Fruit fly (Drosophila melanogaster) whole organism, prepupa: ENCODE results near the gene CG43062.

ENCODE experiments used
- Blimp-1 ChIP-seq: fragments of 200-800 bp; sonication (Bioruptor generic); optimal IDR thresholded peaks from 3 replicates; lab custom pipeline; 2017; ENCODE audit warnings: missing biosample characterization, missing genetic modification characterization, mild to moderate bottlenecking, moderate library complexity, missing genetic modification reagents
- CG10631 ChIP-seq: fragments of 200-800 bp; sonication (Bioruptor generic); optimal IDR thresholded peaks from 2 replicates; lab custom pipeline; 2016; ENCODE audit warnings: missing biosample characterization, missing genetic modification characterization
- CG11762 ChIP-seq: fragments of 200-800 bp; sonication (Bioruptor generic); optimal IDR thresholded peaks from 3 replicates; lab custom pipeline; 2016; ENCODE audit warnings: missing biosample characterization, missing genetic modification characterization; ENCODE audit not compliant: insufficient read depth
- CG11902 ChIP-seq: fragments of 200-800 bp; sonication (Bioruptor generic); optimal IDR thresholded peaks from 3 replicates; lab custom pipeline; 2016; ENCODE audit warnings: missing biosample characterization, missing genetic modification characterization
- CG1621 ChIP-seq: fragments of 200-800 bp; sonication (Bioruptor generic); optimal IDR thresholded peaks from 3 replicates; lab custom pipeline; 2018; ENCODE audit warnings: missing biosample characterization, mild to moderate bottlenecking, missing genetic modification characterization
- CG16779 ChIP-seq: fragments of 200-800 bp; sonication (Bioruptor generic); optimal IDR thresholded peaks from 3 replicates; lab custom pipeline; 2017; ENCODE audit warnings: missing biosample characterization, mild to moderate bottlenecking, missing genetic modification characterization
- CG32006 ChIP-seq: fragments of 200-800 bp; sonication (Bioruptor generic); optimal IDR thresholded peaks from 3 replicates; lab custom pipeline; 2017; ENCODE audit warnings: missing biosample characterization, mild to moderate bottlenecking, missing genetic modification characterization
- CG3919 ChIP-seq: fragments of 200-800 bp; sonication (Bioruptor generic); optimal IDR thresholded peaks from 3 replicates; lab custom pipeline; 2016; ENCODE audit warnings: missing biosample characterization, missing genetic modification characterization
- CG6163 ChIP-seq: fragments of 200-800 bp; sonication (Bioruptor generic); IDR thresholded peaks from 3 replicates; pipeline ENCODE4 v1.3.6; 2022; ENCODE audit warnings: missing biosample characterization, missing genetic modification characterization
- CG6276 ChIP-seq: fragments of 200-800 bp; sonication (Bioruptor generic); optimal IDR thresholded peaks from 2 replicates; lab custom pipeline; 2017; ENCODE audit warnings: missing biosample characterization, mild to moderate bottlenecking, missing genetic modification characterization
- CG6792 ChIP-seq: fragments of 200-800 bp; sonication (Bioruptor generic); optimal IDR thresholded peaks from 3 replicates; lab custom pipeline; 2016; ENCODE audit warnings: missing biosample characterization, missing genetic modification characterization
- CG6808 ChIP-seq: fragments of 200-800 bp; sonication (Bioruptor generic); optimal IDR thresholded peaks from 3 replicates; lab custom pipeline; 2017; ENCODE audit warnings: missing biosample characterization, missing genetic modification characterization, mild to moderate bottlenecking, moderate library complexity, missing genetic modification reagents
- CG6854 ChIP-seq: fragments of 200-800 bp; sonication (Bioruptor generic); optimal IDR thresholded peaks from 2 replicates; lab custom pipeline; 2017; ENCODE audit warnings: missing biosample characterization, mild to moderate bottlenecking, missing genetic modification characterization
- CG7368 ChIP-seq: fragments of 200-800 bp; sonication (Bioruptor generic); optimal IDR thresholded peaks from 3 replicates; lab custom pipeline; 2016; ENCODE audit warnings: missing biosample characterization, missing genetic modification characterization
- CG8119 ChIP-seq: fragments of 200-800 bp; sonication (Bioruptor generic); IDR thresholded peaks from 3 replicates; pipeline ENCODE4 v1.3.6; 2022; ENCODE audit warnings: missing biosample characterization, missing genetic modification characterization
- CG8319 ChIP-seq: fragments of 200-800 bp; sonication (Bioruptor generic); optimal IDR thresholded peaks from 3 replicates; lab custom pipeline; 2016; ENCODE audit warnings: missing biosample characterization, missing genetic modification characterization
- CG9139 ChIP-seq: fragments of 200-800 bp; sonication (Bioruptor generic); optimal IDR thresholded peaks from 3 replicates; lab custom pipeline; 2017; ENCODE audit warnings: missing biosample characterization, mild to moderate bottlenecking, missing genetic modification characterization
- Eip75B ChIP-seq: fragments of 200-800 bp; sonication (Bioruptor generic); optimal IDR thresholded peaks from 3 replicates; lab custom pipeline; 2016; ENCODE audit warnings: missing biosample characterization, missing genetic modification characterization
- Eip78C ChIP-seq: fragments of 200-800 bp; sonication (Bioruptor generic); peaks from one replicate; lab custom pipeline; 2016; ENCODE audit warnings: missing biosample characterization, missing genetic modification characterization
- Eip93F ChIP-seq: fragments of 200-800 bp; sonication (Bioruptor generic); optimal IDR thresholded peaks from 2 replicates; lab custom pipeline; 2016; ENCODE audit warnings: missing biosample characterization, mild to moderate bottlenecking, missing genetic modification characterization
- Hr38 ChIP-seq: sonication (Bioruptor generic); optimal IDR thresholded peaks from 2 replicates; lab custom pipeline; 2016; ENCODE audit warnings: missing biosample characterization, missing genetic modification characterization
- Hr4 ChIP-seq: fragments of 200-800 bp; sonication (Bioruptor generic); optimal IDR thresholded peaks from 3 replicates; lab custom pipeline; 2016; ENCODE audit warnings: missing biosample characterization, missing genetic modification characterization
- Met ChIP-seq: fragments of 200-800 bp; sonication (Bioruptor generic); optimal IDR thresholded peaks from 3 replicates; lab custom pipeline; 2016; ENCODE audit warnings: missing biosample characterization, missing genetic modification characterization
- Sox15 ChIP-seq: fragments of 200-800 bp; sonication (Bioruptor generic); optimal IDR thresholded peaks from 3 replicates; lab custom pipeline; 2016; ENCODE audit warnings: missing biosample characterization, missing genetic modification characterization
- dsx ChIP-seq: fragments of 200-800 bp; optimal IDR thresholded peaks from 3 replicates; lab custom pipeline; 2019; ENCODE audit warnings: missing biosample characterization, mild to moderate bottlenecking, missing genetic modification characterization, moderate library complexity; ENCODE audit not compliant: poor library complexity, severe bottlenecking
- eg ChIP-seq: fragments of 200-800 bp; sonication (Bioruptor generic); IDR thresholded peaks from 3 replicates; pipeline ENCODE4 v1.3.6; 2022; ENCODE audit warnings: missing biosample characterization, missing genetic modification characterization
- fkh ChIP-seq: fragments of 200-800 bp; sonication (Bioruptor generic); optimal IDR thresholded peaks from 3 replicates; lab custom pipeline; 2017; ENCODE audit warnings: missing biosample characterization, mild to moderate bottlenecking, missing genetic modification characterization, moderate library complexity
- salr ChIP-seq, 2 experiments: fragments of 200-800 bp; sonication (Bioruptor generic); optimal IDR thresholded peaks; 3 replicates each; lab custom pipeline; 2016 to 2018; ENCODE audit warnings: missing biosample characterization in 2 of 2, missing genetic modification characterization in 2 of 2, mild to moderate bottlenecking in 1 of 2
- spab ChIP-seq: fragments of 200-800 bp; sonication (Bioruptor generic); optimal IDR thresholded peaks from 2 replicates; lab custom pipeline; 2017; ENCODE audit warnings: missing biosample characterization, mild to moderate bottlenecking, missing genetic modification characterization, missing genetic modification reagents
- ss ChIP-seq, 2 experiments: fragments of 200-800 bp; sonication (Bioruptor generic); optimal IDR thresholded peaks; 2 replicates in 1 of 2; 3 replicates in 1 of 2; lab custom pipeline; 2017 to 2018; ENCODE audit warnings: mild to moderate bottlenecking in 2 of 2, missing biosample characterization in 2 of 2, missing genetic modification characterization in 2 of 2, moderate library complexity in 1 of 2
- topi ChIP-seq: fragments of 200-800 bp; sonication (Bioruptor generic); optimal IDR thresholded peaks from 3 replicates; lab custom pipeline; 2016; ENCODE audit warnings: missing biosample characterization, missing genetic modification characterization
- vri ChIP-seq: fragments of 200-800 bp; sonication (Bioruptor generic); optimal IDR thresholded peaks from 3 replicates; lab custom pipeline; 2016; ENCODE audit warnings: missing biosample characterization, mild to moderate bottlenecking, missing genetic modification characterization

Gene CG43062

dm6 chr3R:11760669-11761387 lies 10.7 kb downstream of the CG43062 start (continued):
- TF ChIP-seq CG3919 (GFP tag; lab: Kevin White, UChicago), result peak; percentile 100
- TF ChIP-seq CG11902 (GFP tag; lab: Kevin White, UChicago), result peak; percentile 100
- peak; percentile 100 for TF ChIP-seq CG7368 (GFP tag; lab: Kevin White, UChicago)
- TF ChIP-seq CG10631, result peak; percentile 100
- peak; percentile 100 for TF ChIP-seq Eip75B (GFP tag; lab: Kevin White, UChicago)
- peak; percentile 100 for TF ChIP-seq salr (GFP tag; optimal IDR thresholded peaks at IDR 0.05; lab: Kevin White, UChicago)
- TF ChIP-seq Blimp-1, result peak; percentile 99
- peak; percentile 100 for TF ChIP-seq CG6792 (GFP tag; lab: Kevin White, UChicago)
- TF ChIP-seq Eip93F (GFP tag; lab: Kevin White, UChicago), result peak; percentile 100
- no peak for TF ChIP-seq CG8119 (GFP tag; lab: Robert Waterston, UW)
- TF ChIP-seq Hr4 (GFP tag; lab: Kevin White, UChicago), result peak; percentile 100
- peak; percentile 100 for TF ChIP-seq spab (GFP tag; lab: Kevin White, UChicago)
- peak; percentile 100 for TF ChIP-seq CG9139 (GFP tag; lab: Kevin White, UChicago)
- peak; percentile 100 for TF ChIP-seq CG8319 (GFP tag; lab: Kevin White, UChicago)
- peak; percentile 99 for TF ChIP-seq CG16779 (tag; lab: Kevin White, UChicago)
- TF ChIP-seq topi (GFP tag; lab: Kevin White, UChicago), result peak; percentile 100
- TF ChIP-seq eg (GFP tag; lab: Robert Waterston, UW), result no peak

DNA sequence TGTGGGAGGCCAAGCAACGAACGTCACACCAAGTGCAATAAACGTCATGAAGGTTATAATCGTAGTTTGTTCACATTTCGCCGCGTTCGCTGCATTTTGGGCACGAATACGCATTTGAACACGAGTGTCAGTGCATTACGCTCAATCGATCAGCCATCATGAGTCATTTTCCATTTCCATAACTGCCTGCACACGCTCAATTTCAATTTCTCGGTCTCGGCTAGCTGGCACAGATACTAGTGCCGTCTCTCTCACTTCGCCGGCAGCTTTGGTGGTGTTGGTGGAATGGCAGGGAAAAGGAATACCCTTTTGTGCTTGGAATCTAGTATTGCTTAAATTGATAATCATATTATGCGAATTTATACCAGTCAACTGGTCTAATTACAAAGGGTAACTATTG lies 11.6 kb downstream of the CG43062 start:
- no peak for TF ChIP-seq CG6276 (GFP tag; lab: Kevin White, UChicago)
- peak; percentile 4 for TF ChIP-seq vri (GFP tag; lab: Kevin White, UChicago)
- TF ChIP-seq, all 60 proteins: peak for 1

DNA sequence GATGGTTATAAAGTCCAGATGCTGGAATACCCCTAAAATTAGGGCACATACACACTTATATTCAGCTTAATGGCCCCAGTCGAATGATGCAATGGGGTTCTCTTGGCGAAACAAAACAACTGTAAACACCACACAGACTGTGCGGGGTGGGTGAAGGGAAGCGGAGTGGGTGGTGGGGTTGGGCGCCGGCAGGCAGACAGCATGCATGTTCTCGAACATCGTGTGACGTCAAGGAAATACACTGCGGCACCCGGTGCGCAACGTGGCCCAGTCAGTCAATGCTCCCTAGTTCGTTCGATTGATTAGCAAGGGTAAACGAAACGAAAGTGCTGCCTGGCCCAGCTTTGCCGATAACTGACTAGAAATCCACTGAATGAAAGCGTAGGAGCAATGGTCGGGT lies 12.4 kb downstream of the CG43062 start:
- no peak for TF ChIP-seq Hr38 (GFP tag; lab: Kevin White, UChicago)
- TF ChIP-seq CG6163 (GFP tag; lab: Robert Waterston, UW), result no peak
- TF ChIP-seq vri (GFP tag; lab: Kevin White, UChicago), result peak; percentile 67
- no peak for TF ChIP-seq Sox15 (GFP tag; lab: Kevin White, UChicago)
- no peak for TF ChIP-seq CG32006
- TF ChIP-seq fkh (GFP tag; lab: Kevin White, UChicago), result peak; percentile 43
- peak; percentile 0 to 6 for TF ChIP-seq ss (GFP tag; optimal IDR thresholded peaks at IDR 0.05; lab: Kevin White, UChicago)
- TF ChIP-seq, all 60 proteins: peak for 3

dm6 chr3R:11763494-11764278 lies 13.6 kb downstream of the CG43062 start:
- no peak for TF ChIP-seq CG7368 (GFP tag; lab: Kevin White, UChicago)
- TF ChIP-seq Eip78C (GFP tag; lab: Kevin White, UChicago), result peak; percentile 72
- TF ChIP-seq CG11762 (GFP tag; lab: Kevin White, UChicago), result no peak
- no peak for TF ChIP-seq salr (GFP tag; optimal IDR thresholded peaks at IDR 0.05; lab: Kevin White, UChicago)
- TF ChIP-seq CG1621 (tag; lab: Kevin White, UChicago), result peak; percentile 93
- TF ChIP-seq Met (GFP tag; lab: Kevin White, UChicago), result no peak
- peak; percentile 64 for TF ChIP-seq dsx (GFP tag; lab: Kevin White, UChicago)
- peak; percentile 25 to 54 for TF ChIP-seq ss (GFP tag; optimal IDR thresholded peaks at IDR 0.05; lab: Kevin White, UChicago)
- TF ChIP-seq CG6808 (GFP tag; lab: Kevin White, UChicago), result peak; percentile 47
- TF ChIP-seq CG6854 (GFP tag; lab: Kevin White, UChicago), result peak; percentile 63
- TF ChIP-seq, all 60 proteins: peak for 6
